Fruit fly (Drosophila melanogaster) S2 (cell line): Measurements from ENCODE around the gene CG5281.

Experiments used
- CG8478 ChIP-seq: fragments of >200 bp; optimal IDR thresholded peaks from 2 replicates; lab custom pipeline; 2018
- CTCF ChIP-seq, 2 experiments: fragments of >200 bp; optimal IDR thresholded peaks; 2 replicates each; lab custom pipeline; 2018

Gene CG5281

dm6 chr3R:11435537-11436234 lies at the start of gene CG5281, which contains the start of gene Exd2:
CG5281 (plus strand) TSS chr3R:11435850.
Exd2 (minus strand) TSS chr3R:11435703.
- TF ChIP-seq CG8478 (no peak), CTCF (optimal IDR thresholded peaks at IDR 0.05; lab: Kevin White, UChicago) (no peak)

dm6 chr3R:11392805-11393204 lies 42.8 kb upstream of the CG5281 start:
- TF ChIP-seq CTCF (optimal IDR thresholded peaks at IDR 0.05; lab: Kevin White, UChicago) (peak; percentile 52 to 54), CG8478 (no peak)

- TF ChIP-seq CG8478 = no peak
- TF ChIP-seq CTCF (optimal IDR thresholded peaks at IDR 0.05; lab: Kevin White, UChicago) = peak; percentile 83 to 86
These were observed 41.8 kb upstream of the CG5281 start for dm6 chr3R:11393896-11394295.

- no peak for TF ChIP-seq CG8478
- TF ChIP-seq CTCF (optimal IDR thresholded peaks at IDR 0.05; lab: Kevin White, UChicago) = peak; percentile 65 to 74
These were observed 40.1 kb upstream of the CG5281 start for dm6 chr3R:11395541-11395940.

- TF ChIP-seq CG8478 (no peak), CTCF (optimal IDR thresholded peaks at IDR 0.05; lab: Kevin White, UChicago) (peak in 1 of 2 experiments; percentile 26)
These were observed 32.8 kb upstream of the CG5281 start for dm6 chr3R:11402894-11403293.

dm6 chr3R:11407733-11408134 lies 27.9 kb upstream of the CG5281 start, which contains the start of gene mRpL40:
mRpL40 (plus strand) TSS chr3R:11407918.
- TF ChIP-seq CG8478 = no peak
- peak in 1 of 2 experiments; percentile 50 for TF ChIP-seq CTCF (optimal IDR thresholded peaks at IDR 0.05; lab: Kevin White, UChicago)

dm6 chr3R:11409667-11410137 lies 25.9 kb upstream of the CG5281 start, which contains the start of the genes mgr and Irbp:
mgr (minus strand) TSS chr3R:11409875.
Irbp (plus strand) TSS chr3R:11410047.
- TF ChIP-seq CG8478 (no peak), CTCF (optimal IDR thresholded peaks at IDR 0.05; lab: Kevin White, UChicago) (no peak)

- TF ChIP-seq CG8478 (no peak), CTCF (optimal IDR thresholded peaks at IDR 0.05; lab: Kevin White, UChicago) (no peak)
These were observed 23.3 kb upstream of the CG5281 start, which contains the start of gene Ipo9 for dm6 chr3R:11412371-11412770. Ipo9 (plus strand) TSS chr3R:11412522.

dm6 chr3R:11418568-11418967 lies 17.1 kb upstream of the CG5281 start, which contains the start of the genes bumpel and CG45676:
bumpel (minus strand) TSS chr3R:11418668.
CG45676 (plus strand) TSS chr3R:11418885.
- TF ChIP-seq CG8478 = no peak
- no peak for TF ChIP-seq CTCF (optimal IDR thresholded peaks at IDR 0.05; lab: Kevin White, UChicago)

dm6 chr3R:11421643-11422122 lies 14.0 kb upstream of the CG5281 start, which contains the start of the genes ninaG and Sptz:
ninaG (minus strand) TSS chr3R:11421693.
Sptz (plus strand) TSS chr3R:11422092.
- TF ChIP-seq CTCF (optimal IDR thresholded peaks at IDR 0.05; lab: Kevin White, UChicago) (no peak), CG8478 (no peak)

- no peak for TF ChIP-seq CG8478
- TF ChIP-seq CTCF (optimal IDR thresholded peaks at IDR 0.05; lab: Kevin White, UChicago) = no peak
These were observed 5.8 kb upstream of the CG5281 start, which contains the start of gene Dtd for dm6 chr3R:11429814-11430213. Dtd (plus strand) TSS chr3R:11430061.

dm6 chr3R:11430307-11430706 lies 5.3 kb upstream of the CG5281 start:
- TF ChIP-seq CTCF (optimal IDR thresholded peaks at IDR 0.05; lab: Kevin White, UChicago) (no peak), CG8478 (no peak)

dm6 chr3R:11431395-11431977 lies 4.2 kb upstream of the CG5281 start, which contains the start of the genes RpL24-like and CG5276:
RpL24-like (minus strand) TSS chr3R:11431582.
CG5276 (plus strand) TSS chr3R:11431738.
- TF ChIP-seq CTCF (optimal IDR thresholded peaks at IDR 0.05; lab: Kevin White, UChicago) = peak in 1 of 2 experiments; percentile 49
- TF ChIP-seq CG8478 = no peak

dm6 chr3R:11437528-11437927 lies 1.9 kb downstream of the CG5281 start, which contains the start of gene CG17230:
CG17230 (plus strand) TSS chr3R:11437785.
- TF ChIP-seq CG8478 = no peak
- TF ChIP-seq CTCF (optimal IDR thresholded peaks at IDR 0.05; lab: Kevin White, UChicago) = peak in 1 of 2 experiments; percentile 31

- no peak for TF ChIP-seq CG8478
These were observed 5.4 kb downstream of the CG5281 start for dm6 chr3R:11441038-11441437.
